Worm (Caenorhabditis elegans): Measurements from ENCODE around the gene fbxb-14.

DNA sequence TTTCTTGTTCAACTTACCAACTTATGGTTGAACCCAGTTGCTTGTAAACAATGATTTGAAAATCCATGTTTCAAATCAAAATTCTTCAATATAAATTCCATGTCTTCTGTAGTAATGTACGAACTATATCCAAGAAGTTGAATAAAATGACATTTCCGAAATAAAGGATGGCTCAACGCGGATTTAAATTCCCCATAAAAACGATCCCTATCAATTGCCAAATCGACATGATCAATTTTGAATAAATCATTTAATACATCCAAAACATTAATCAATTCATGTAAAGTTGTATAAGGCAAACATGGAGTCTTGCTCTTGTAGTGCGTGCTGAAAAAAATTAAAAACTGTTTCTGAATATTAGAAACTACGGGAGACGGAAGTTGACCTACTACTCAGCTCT lies 8.6 kb upstream of the fbxb-14 start, which contains the start of gene W08F4.10:
- TF ChIP-seq nhr-25 (tag; optimal IDR thresholded peaks at IDR 0.05): no peak
- TF ChIP-seq nhr-12 (tag; optimal IDR thresholded peaks at IDR 0.05): no peak
- TF ChIP-seq nhr-237 (tag; optimal IDR thresholded peaks at IDR 0.05): no peak
- no peak for TF ChIP-seq elt-1 (tag; optimal IDR thresholded peaks at IDR 0.05)

All from whole organism, L2 larva.